Fruit fly (Drosophila melanogaster): ENCODE data around the gene tacc.
A peak's percentile ranks its signal among the peaks of the same experiment; 100 is the strongest.

tacc gene

dm6 chr3R:4713775-4714360 lies 35.0 kb downstream of the tacc start, which contains the start of gene eIF3f1 (continued):
- TF ChIP-seq CG3281 (GFP tag; optimal IDR thresholded peaks at IDR 0.05) (no peak), CG7839 (tag; optimal IDR thresholded peaks at IDR 0.05) (no peak), wdn (GFP tag; IDR thresholded peaks at IDR 0.05) (no peak), pros (GFP tag; optimal IDR thresholded peaks at IDR 0.05) (no peak), onecut (GFP tag; IDR thresholded peaks at IDR 0.05) (0 out of 2 replicates have a peak, but pooled peaks have one; percentile 15), CG4707 (GFP tag; optimal IDR thresholded peaks at IDR 0.05) (no peak), lbe (GFP tag; optimal IDR thresholded peaks at IDR 0.05) (no peak), CG1529 (GFP tag; optimal IDR thresholded peaks at IDR 0.05) (no peak), CG10267 (tag; optimal IDR thresholded peaks at IDR 0.05) (peak; percentile 51), CG9876 (GFP tag; optimal IDR thresholded peaks at IDR 0.05) (no peak), CG6791 (GFP tag; IDR thresholded peaks at IDR 0.05; ENCODE audit: partially characterized antibody) (peak; percentile 99), lilli (GFP tag; optimal IDR thresholded peaks at IDR 0.05) (no peak), ssp (GFP tag; IDR thresholded peaks at IDR 0.05) (no peak), CG8290 (GFP tag; optimal IDR thresholded peaks at IDR 0.05) (no peak), CG8290 (tag; optimal IDR thresholded peaks at IDR 0.05) (peak in 1 of 2 experiments; percentile 81), CG12219 (GFP tag; optimal IDR thresholded peaks at IDR 0.05) (no peak), ci (GFP tag; IDR thresholded peaks at IDR 0.05) (peak; percentile 73), tgo (GFP tag; IDR thresholded peaks at IDR 0.05) (0 out of 3 replicates have a peak, but pooled peaks have one; percentile 25), sim (GFP tag; IDR thresholded peaks at IDR 0.05) (no peak), slp2 (GFP tag; optimal IDR thresholded peaks at IDR 0.05) (no peak), CG3163 (GFP tag; optimal IDR thresholded peaks at IDR 0.05) (no peak), HLH4C (GFP tag; IDR thresholded peaks at IDR 0.05; ENCODE audit: partially characterized antibody) (peak; percentile 99), Kr (GFP tag; optimal IDR thresholded peaks at IDR 0.05) (no peak), CG13123 (GFP tag; optimal IDR thresholded peaks at IDR 0.05) (no peak), crol (GFP tag; IDR thresholded peaks at IDR 0.05) (no peak), CG14965 (GFP tag; optimal IDR thresholded peaks at IDR 0.05; ENCODE audit: borderline replicate concordance) (no peak), pho (GFP tag; optimal IDR thresholded peaks at IDR 0.05) (peak; percentile 16), E2f2 (GFP tag; IDR thresholded peaks at IDR 0.05) (peak; percentile 94), maf-S (GFP tag; optimal IDR thresholded peaks at IDR 0.05) (peak; percentile 15), Scr (GFP tag; IDR thresholded peaks at IDR 0.05; ENCODE audit: partially characterized antibody) (peak; percentile 97), CG17612 (GFP tag; IDR thresholded peaks at IDR 0.05) (no peak), gsb-n (tag; optimal IDR thresholded peaks at IDR 0.05) (no peak), CG13287 (GFP tag; IDR thresholded peaks at IDR 0.05; ENCODE audit: partially characterized antibody) (peak; percentile 100), knrl (GFP tag; IDR thresholded peaks at IDR 0.05; ENCODE audit: partially characterized antibody) (peak; percentile 98), CG9609 (GFP tag; optimal IDR thresholded peaks at IDR 0.05) (no peak), scrt (GFP tag; optimal IDR thresholded peaks at IDR 0.05) (no peak), gem (tag; optimal IDR thresholded peaks at IDR 0.05) (no peak), CG12659 (GFP tag; optimal IDR thresholded peaks at IDR 0.05) (peak; percentile 52), Dip3 (GFP tag; optimal IDR thresholded peaks at IDR 0.05) (peak; percentile 5), croc (GFP tag; conservative IDR thresholded peaks at IDR 0.05) (no peak), Sox102F (GFP tag; optimal IDR thresholded peaks at IDR 0.05) (no peak), gt (GFP tag; IDR thresholded peaks at IDR 0.05) (no peak), CG3847 (GFP tag; IDR thresholded peaks at IDR 0.05) (peak; percentile 57), CG12155 (GFP tag; optimal IDR thresholded peaks at IDR 0.05) (no peak), CG2129 (GFP tag; IDR thresholded peaks at IDR 0.05; ENCODE audit: partially characterized antibody) (peak; percentile 94), Atf6 (GFP tag; IDR thresholded peaks at IDR 0.05) (peak; percentile 40; the same call in 1 of the 2 replicates), Pdp1 (GFP tag; optimal IDR thresholded peaks at IDR 0.05) (peak in 1 of 2 experiments; percentile 73), klu (GFP tag; IDR thresholded peaks at IDR 0.05) (peak; percentile 98), CG2120 (GFP tag; optimal IDR thresholded peaks at IDR 0.05) (peak; percentile 23), wor (GFP tag; IDR thresholded peaks at IDR 0.05) (no peak), gro (GFP tag; optimal IDR thresholded peaks at IDR 0.05) (peak; percentile 10)

All from whole organism, embryonic.